Worm (Caenorhabditis elegans) whole organism, L2 larva: ENCODE results near the gene dhs-6.

Experiments
- C34F6.9 ChIP-seq: fragments of 150-350 bp; optimal IDR thresholded peaks from 2 replicates; lab custom pipeline; 2014; ENCODE audit warnings: missing biosample characterization, missing genetic modification characterization
- F13H6.1 ChIP-seq: sonication (generic microtip); optimal IDR thresholded peaks from 2 replicates; lab custom pipeline; 2016; ENCODE audit warnings: missing genetic modification characterization, missing compliant biosample characterization
- alr-1 ChIP-seq: fragments of 150-350 bp; optimal IDR thresholded peaks from 2 replicates; lab custom pipeline; 2014; ENCODE audit warnings: missing biosample characterization, missing genetic modification characterization
- aly-2 ChIP-seq: fragments of 150-350 bp; optimal IDR thresholded peaks from 2 replicates; lab custom pipeline; 2014; ENCODE audit warnings: missing biosample characterization, missing genetic modification characterization
- ama-1 ChIP-seq: fragments of 150-350 bp; optimal IDR thresholded peaks from 2 replicates; lab custom pipeline; 2018; ENCODE audit warnings: inconsistent platforms
- ceh-16 ChIP-seq: fragments of 150-350 bp; optimal IDR thresholded peaks from 2 replicates; lab custom pipeline; 2014; ENCODE audit warnings: missing biosample characterization, missing genetic modification characterization
- ceh-82 ChIP-seq: fragments of 150-350 bp; optimal IDR thresholded peaks from 2 replicates; lab custom pipeline; 2014; ENCODE audit warnings: missing biosample characterization, missing genetic modification characterization
- crh-2 ChIP-seq: sonication (generic microtip); optimal IDR thresholded peaks from 2 replicates; lab custom pipeline; 2017; ENCODE audit warnings: missing biosample characterization, missing genetic modification characterization
- dmd-4 ChIP-seq: sonication (generic microtip); optimal IDR thresholded peaks from 2 replicates; lab custom pipeline; 2017; ENCODE audit warnings: missing biosample characterization, missing genetic modification characterization
- egl-27 ChIP-seq: sonication (generic microtip); optimal IDR thresholded peaks from 3 replicates; lab custom pipeline; 2017; ENCODE audit warnings: missing biosample characterization, missing genetic modification reagents, missing genetic modification characterization
- elt-1 ChIP-seq: fragments of 150-350 bp; optimal IDR thresholded peaks from 2 replicates; lab custom pipeline; 2014; ENCODE audit warnings: missing biosample characterization, missing genetic modification characterization
- elt-3 ChIP-seq: sonication (generic microtip); optimal IDR thresholded peaks from 2 replicates; lab custom pipeline; 2017; ENCODE audit warnings: missing biosample characterization, missing genetic modification characterization
- fos-1 ChIP-seq: fragments of 150-350 bp; optimal IDR thresholded peaks from 2 replicates; lab custom pipeline; 2014; ENCODE audit warnings: missing biosample characterization, missing genetic modification characterization
- gmeb-1 ChIP-seq: fragments of 150-350 bp; optimal IDR thresholded peaks from 2 replicates; lab custom pipeline; 2014; ENCODE audit warnings: missing biosample characterization, missing genetic modification characterization
- lin-39 ChIP-seq: fragments of 150-350 bp; optimal IDR thresholded peaks from 2 replicates; lab custom pipeline; 2014; ENCODE audit warnings: missing biosample characterization, missing genetic modification reagents, missing genetic modification characterization
- lsy-2 ChIP-seq, 2 experiments: fragments of 150-350 bp in 1 of 2; sonication (generic microtip) in 1 of 2; optimal IDR thresholded peaks; 2 replicates each; lab custom pipeline; 2014 to 2017; ENCODE audit warnings: missing biosample characterization in 2 of 2, missing genetic modification characterization in 2 of 2
- mab-5 ChIP-seq: fragments of 150-350 bp; optimal IDR thresholded peaks from 2 replicates; lab custom pipeline; 2014; ENCODE audit warnings: missing biosample characterization, missing genetic modification characterization
- mbf-1 ChIP-seq: sonication (generic microtip); optimal IDR thresholded peaks from 2 replicates; lab custom pipeline; 2017; ENCODE audit warnings: missing biosample characterization, missing genetic modification characterization
- mdl-1 ChIP-seq, 2 experiments: fragments of 150-350 bp in 1 of 2; sonication (generic microtip) in 1 of 2; optimal IDR thresholded peaks; 2 replicates each; lab custom pipeline; 2017; ENCODE audit warnings: missing biosample characterization in 2 of 2, missing genetic modification characterization in 2 of 2
- nhr-11 ChIP-seq: fragments of 150-350 bp; optimal IDR thresholded peaks from 2 replicates; lab custom pipeline; 2014; ENCODE audit warnings: missing biosample characterization, missing genetic modification characterization
- nhr-129 ChIP-seq: fragments of 150-350 bp; optimal IDR thresholded peaks from 2 replicates; lab custom pipeline; 2014; ENCODE audit warnings: missing biosample characterization, missing genetic modification characterization
- nhr-21 ChIP-seq: fragments of 150-350 bp; optimal IDR thresholded peaks from 2 replicates; lab custom pipeline; 2014; ENCODE audit warnings: missing biosample characterization, missing genetic modification characterization
- nhr-23 ChIP-seq: fragments of 150-350 bp; optimal IDR thresholded peaks from 2 replicates; lab custom pipeline; 2014; ENCODE audit warnings: missing biosample characterization, missing genetic modification reagents, missing genetic modification characterization
- nhr-237 ChIP-seq: fragments of 150-350 bp; optimal IDR thresholded peaks from 2 replicates; lab custom pipeline; 2014; ENCODE audit warnings: missing biosample characterization, missing genetic modification characterization
- nhr-77 ChIP-seq: fragments of 150-350 bp; optimal IDR thresholded peaks from 2 replicates; lab custom pipeline; 2014; ENCODE audit warnings: missing biosample characterization, missing genetic modification characterization
- peb-1 ChIP-seq: fragments of 150-350 bp; optimal IDR thresholded peaks from 2 replicates; lab custom pipeline; 2014; ENCODE audit warnings: missing biosample characterization, missing genetic modification characterization
- sma-9 ChIP-seq, 2 experiments: fragments of 150-350 bp in 1 of 2; sonication (generic microtip) in 1 of 2; optimal IDR thresholded peaks; 2 replicates each; lab custom pipeline; 2014 to 2016; ENCODE audit warnings: missing genetic modification characterization in 2 of 2, mild to moderate bottlenecking in 1 of 2, missing biosample characterization in 1 of 2, missing compliant biosample characterization in 1 of 2, missing genetic modification reagents in 1 of 2, moderate library complexity in 1 of 2
- unc-39 ChIP-seq: fragments of 150-350 bp; optimal IDR thresholded peaks from 2 replicates; lab custom pipeline; 2014; ENCODE audit warnings: missing biosample characterization, missing genetic modification characterization
- unc-55 ChIP-seq: fragments of 150-350 bp; sonication (generic microtip); optimal IDR thresholded peaks from 3 replicates; lab custom pipeline; 2014; ENCODE audit warnings: missing biosample characterization, missing genetic modification reagents, missing genetic modification characterization
- unc-62 ChIP-seq: fragments of 150-350 bp; optimal IDR thresholded peaks from 2 replicates; lab custom pipeline; 2014; ENCODE audit warnings: missing biosample characterization, missing genetic modification reagents, missing genetic modification characterization
- zag-1 ChIP-seq: fragments of 150-350 bp; optimal IDR thresholded peaks from 2 replicates; lab custom pipeline; 2014; ENCODE audit warnings: missing biosample characterization, missing genetic modification characterization
- ztf-1 ChIP-seq: fragments of 200-800 bp; sonication (Bioruptor generic); conservative IDR thresholded peaks from 2 replicates; pipeline ENCODE4 v1.3.6; 2022; ENCODE audit warnings: missing genetic modification characterization, missing compliant biosample characterization
- ztf-11 ChIP-seq: sonication (generic microtip); optimal IDR thresholded peaks from 2 replicates; lab custom pipeline; 2017; ENCODE audit warnings: missing biosample characterization, missing genetic modification characterization

dhs-6 gene

ce11 chrII:5619298-5619697 lies at the start of gene dhs-6:
Gene dhs-6, minus strand, starts transcription at chrII:5619319.
- peak; percentile 13 for TF ChIP-seq fos-1 (tag; lab: Kevin White, UChicago)
- no peak for TF ChIP-seq unc-39 (tag; lab: Kevin White, UChicago)
- TF ChIP-seq sma-9 (GFP tag; optimal IDR thresholded peaks at IDR 0.05; lab: Kevin White, UChicago) = peak; percentile 32
- no peak for TF ChIP-seq sma-9 (tag; optimal IDR thresholded peaks at IDR 0.05; lab: Kevin White, UChicago)

- TF ChIP-seq nhr-23 (tag; lab: Kevin White, UChicago) (no peak), unc-39 (tag; lab: Kevin White, UChicago) (no peak), gmeb-1 (tag; lab: Kevin White, UChicago) (no peak), nhr-129 (no peak), ama-1 (lab: Kevin White, UChicago) (no peak), mbf-1 (tag; lab: Kevin White, UChicago) (no peak), elt-3 (tag; lab: Kevin White, UChicago) (no peak), mdl-1 (tag; optimal IDR thresholded peaks at IDR 0.05; lab: Kevin White, UChicago) (no peak), elt-1 (no peak), unc-55 (GFP tag; lab: Kevin White, UChicago) (no peak), ceh-16 (no peak), aly-2 (tag; lab: Kevin White, UChicago) (no peak), crh-2 (tag; lab: Kevin White, UChicago) (no peak), C34F6.9 (no peak), zag-1 (tag; lab: Kevin White, UChicago) (no peak), unc-62 (GFP tag; lab: Kevin White, UChicago) (no peak), dmd-4 (tag; lab: Kevin White, UChicago) (no peak), alr-1 (no peak)
- TF ChIP-seq, all 48 proteins: peak for 0
Measured at ce11 chrII:5668830-5669229, 49.7 kb upstream of the dhs-6 start, which contains the start of gene C25H3.7. Gene C25H3.7, minus strand, starts transcription at chrII:5668930.

- TF ChIP-seq aly-2 (tag; lab: Kevin White, UChicago) = no peak
- no peak for TF ChIP-seq mab-5 (tag; lab: Kevin White, UChicago)
- TF ChIP-seq peb-1 (tag; lab: Kevin White, UChicago) = no peak
- no peak for TF ChIP-seq ceh-16
- TF ChIP-seq ztf-1 (GFP tag; lab: Robert Waterston, UW) = no peak
- no peak for TF ChIP-seq fos-1 (tag; lab: Kevin White, UChicago)
- TF ChIP-seq, all 48 proteins: peak for 0
Measured at ce11 chrII:5667540-5667939, 48.4 kb upstream of the dhs-6 start.

- TF ChIP-seq nhr-129 = no peak
- TF ChIP-seq zag-1 (tag; lab: Kevin White, UChicago) = no peak
- no peak for TF ChIP-seq F13H6.1 (tag; lab: Kevin White, UChicago)
- no peak for TF ChIP-seq nhr-21
- no peak for TF ChIP-seq nhr-77 (tag; lab: Kevin White, UChicago)
- no peak for TF ChIP-seq ztf-1 (GFP tag; lab: Robert Waterston, UW)
- no peak for TF ChIP-seq ztf-11 (tag; lab: Kevin White, UChicago)
- no peak for TF ChIP-seq nhr-11 (tag; lab: Kevin White, UChicago)
Measured at ce11 chrII:5665991-5666390, 46.9 kb upstream of the dhs-6 start, which contains the start of gene C25H3.16. Gene C25H3.16, plus strand, starts transcription at chrII:5666291.

- TF ChIP-seq unc-39 (tag; lab: Kevin White, UChicago) = no peak
- TF ChIP-seq mab-5 (tag; lab: Kevin White, UChicago) = no peak
- no peak for TF ChIP-seq fos-1 (tag; lab: Kevin White, UChicago)
- TF ChIP-seq ceh-16 = no peak
- TF ChIP-seq unc-55 (GFP tag; lab: Kevin White, UChicago) = no peak
- no peak for TF ChIP-seq ceh-82 (tag; lab: Kevin White, UChicago)
- TF ChIP-seq nhr-129 = no peak
- no peak for TF ChIP-seq dmd-4 (tag; lab: Kevin White, UChicago)
- no peak for TF ChIP-seq egl-27 (tag; lab: Kevin White, UChicago)
Measured at ce11 chrII:5665029-5665428, 45.9 kb upstream of the dhs-6 start, which contains the start of gene C25H3.15. Gene C25H3.15, plus strand, starts transcription at chrII:5665329.

ce11 chrII:5663180-5663791 lies 44.2 kb upstream of the dhs-6 start:
- peak; percentile 4 for TF ChIP-seq sma-9 (GFP tag; optimal IDR thresholded peaks at IDR 0.05; lab: Kevin White, UChicago)
- TF ChIP-seq sma-9 (tag; optimal IDR thresholded peaks at IDR 0.05; lab: Kevin White, UChicago) = no peak
- no peak for TF ChIP-seq nhr-237 (tag; lab: Kevin White, UChicago)
- TF ChIP-seq nhr-23 (tag; lab: Kevin White, UChicago) = no peak
- no peak for TF ChIP-seq lin-39
- no peak for TF ChIP-seq elt-3 (tag; lab: Kevin White, UChicago)
- no peak for TF ChIP-seq aly-2 (tag; lab: Kevin White, UChicago)
- TF ChIP-seq fos-1 (tag; lab: Kevin White, UChicago) = no peak
- TF ChIP-seq unc-55 (GFP tag; lab: Kevin White, UChicago) = peak; percentile 44
- TF ChIP-seq F13H6.1 (tag; lab: Kevin White, UChicago) = no peak
- no peak for TF ChIP-seq alr-1
- TF ChIP-seq elt-1 = no peak
- TF ChIP-seq lsy-2 (tag; optimal IDR thresholded peaks at IDR 0.05; lab: Kevin White, UChicago) = peak in 1 of 2 experiments; percentile 49
- TF ChIP-seq C34F6.9 = peak; percentile 29
- TF ChIP-seq crh-2 (tag; lab: Kevin White, UChicago) = peak; percentile 39
- TF ChIP-seq, all 48 proteins: peak for 5
